Worm (Caenorhabditis elegans): ENCODE results near the gene F57G12.1.
A peak's percentile ranks its signal among the peaks of the same experiment; 100 is the strongest.

Gene F57G12.1

DNA sequence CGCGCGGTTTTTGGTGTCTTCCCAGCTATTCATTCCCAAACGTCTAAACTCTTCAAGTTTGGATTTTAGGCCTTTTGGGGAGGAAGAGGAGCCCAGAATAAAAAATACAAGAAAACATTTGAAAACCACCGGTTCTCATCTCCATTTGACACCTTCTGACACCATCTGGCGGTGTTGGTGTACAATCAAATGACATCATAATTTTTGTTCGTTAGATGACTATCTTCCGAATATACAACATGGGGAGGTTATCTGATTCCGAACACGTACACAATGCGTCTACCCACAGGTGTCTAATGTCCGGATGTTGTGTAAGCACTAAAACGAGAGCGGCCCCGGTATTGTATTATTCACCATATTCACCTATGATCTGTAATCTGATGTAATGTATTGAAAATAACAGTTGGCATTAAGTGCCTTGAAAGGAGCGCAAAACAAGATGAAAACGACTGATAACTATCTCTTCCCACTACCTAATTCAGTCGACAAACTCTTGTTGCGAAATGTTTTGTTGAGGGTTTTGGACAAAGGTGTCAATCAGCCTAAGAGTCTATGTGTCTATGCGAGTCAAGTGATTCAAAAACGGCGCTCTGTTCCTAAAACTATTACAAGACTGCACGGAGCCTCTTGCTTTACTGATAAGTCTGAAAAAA lies 1.1 kb upstream of the F57G12.1 start:
- TF ChIP-seq dmd-4 (tag; optimal IDR thresholded peaks at IDR 0.05) (no peak), F13H6.1 (tag; optimal IDR thresholded peaks at IDR 0.05) (peak; percentile 27), unc-62 (GFP tag; optimal IDR thresholded peaks at IDR 0.05) (no peak), nhr-129 (tag; optimal IDR thresholded peaks at IDR 0.05) (peak; percentile 54), lin-11 (tag; optimal IDR thresholded peaks at IDR 0.05) (no peak), elt-3 (tag; optimal IDR thresholded peaks at IDR 0.05) (no peak), ZK546.5 (tag; optimal IDR thresholded peaks at IDR 0.05) (no peak), ceh-82 (tag; optimal IDR thresholded peaks at IDR 0.05) (no peak), sem-4 (tag; optimal IDR thresholded peaks at IDR 0.05) (no peak), fos-1 (tag; optimal IDR thresholded peaks at IDR 0.05) (peak; percentile 28), C34F6.9 (tag; optimal IDR thresholded peaks at IDR 0.05) (no peak), sma-9 (GFP tag; optimal IDR thresholded peaks at IDR 0.05) (peak; percentile 84), sma-9 (tag; optimal IDR thresholded peaks at IDR 0.05) (no peak), elt-1 (tag; optimal IDR thresholded peaks at IDR 0.05) (peak; percentile 37), crh-2 (tag; optimal IDR thresholded peaks at IDR 0.05) (peak; percentile 32), unc-39 (tag; optimal IDR thresholded peaks at IDR 0.05) (no peak), nhr-25 (tag; optimal IDR thresholded peaks at IDR 0.05) (peak; percentile 47), sma-3 (GFP tag; optimal IDR thresholded peaks at IDR 0.05) (peak; percentile 27), ceh-16 (tag; optimal IDR thresholded peaks at IDR 0.05) (peak; percentile 96), R02D3.7 (tag; optimal IDR thresholded peaks at IDR 0.05) (no peak), mdl-1 (tag; optimal IDR thresholded peaks at IDR 0.05) (no peak)

DNA sequence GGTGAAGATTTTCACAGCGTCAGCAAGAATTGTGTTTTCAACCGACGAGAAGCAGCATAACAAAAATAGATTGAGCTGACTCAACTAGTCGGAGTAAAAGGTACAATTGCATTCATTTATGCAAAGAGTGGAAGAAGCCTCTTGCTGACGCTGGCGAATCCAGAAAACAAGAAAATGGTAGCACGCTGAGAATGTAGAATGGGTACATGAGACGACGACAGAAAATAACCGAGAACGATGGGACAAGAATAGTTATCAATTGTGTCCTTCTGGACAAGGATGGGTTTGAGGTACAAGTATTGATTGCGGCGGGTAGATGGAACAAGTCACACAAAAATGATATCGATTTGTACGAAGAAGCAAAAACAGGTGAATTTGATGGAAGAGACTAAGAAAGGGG lies 2.1 kb downstream of the F57G12.1 start:
- TF ChIP-seq unc-55 (GFP tag; optimal IDR thresholded peaks at IDR 0.05) (no peak), dmd-4 (tag; optimal IDR thresholded peaks at IDR 0.05) (no peak), R02D3.7 (tag; optimal IDR thresholded peaks at IDR 0.05) (no peak), nhr-237 (tag; optimal IDR thresholded peaks at IDR 0.05) (no peak), nhr-12 (tag; optimal IDR thresholded peaks at IDR 0.05) (no peak), nhr-23 (tag; optimal IDR thresholded peaks at IDR 0.05) (no peak), unc-62 (GFP tag; optimal IDR thresholded peaks at IDR 0.05) (no peak), zag-1 (tag; optimal IDR thresholded peaks at IDR 0.05) (no peak), ama-1 (optimal IDR thresholded peaks at IDR 0.05) (no peak), nhr-25 (tag; optimal IDR thresholded peaks at IDR 0.05) (no peak), ztf-4 (tag; optimal IDR thresholded peaks at IDR 0.05) (no peak), mbf-1 (tag; optimal IDR thresholded peaks at IDR 0.05) (no peak), peb-1 (tag; optimal IDR thresholded peaks at IDR 0.05) (no peak), nhr-129 (tag; optimal IDR thresholded peaks at IDR 0.05) (no peak), egl-27 (tag; optimal IDR thresholded peaks at IDR 0.05) (no peak), ZK546.5 (tag; optimal IDR thresholded peaks at IDR 0.05) (no peak), ztf-11 (tag; optimal IDR thresholded peaks at IDR 0.05) (no peak), elt-1 (tag; optimal IDR thresholded peaks at IDR 0.05) (no peak)

DNA sequence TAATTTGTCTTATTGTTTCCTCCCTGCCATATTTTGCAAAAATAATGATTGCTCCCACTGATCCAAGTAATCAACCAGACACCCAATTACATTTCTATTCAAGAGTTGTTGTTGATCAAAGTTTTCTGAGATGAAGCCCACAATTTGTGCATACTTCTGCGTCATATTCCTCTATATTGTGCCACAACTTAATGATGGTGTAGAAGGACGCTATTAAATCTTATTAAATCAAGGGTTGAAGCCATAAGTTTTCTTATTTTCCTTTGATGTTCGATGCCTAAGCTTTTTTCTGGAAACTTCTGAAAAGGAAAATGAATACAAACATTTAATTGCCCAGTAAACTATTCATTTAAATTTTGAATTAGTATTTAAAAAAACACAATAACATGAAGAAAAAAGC lies 2.7 kb downstream of the F57G12.1 start:
- TF ChIP-seq C34F6.9 (tag; optimal IDR thresholded peaks at IDR 0.05), result no peak
- no peak for TF ChIP-seq ama-1 (optimal IDR thresholded peaks at IDR 0.05)

DNA sequence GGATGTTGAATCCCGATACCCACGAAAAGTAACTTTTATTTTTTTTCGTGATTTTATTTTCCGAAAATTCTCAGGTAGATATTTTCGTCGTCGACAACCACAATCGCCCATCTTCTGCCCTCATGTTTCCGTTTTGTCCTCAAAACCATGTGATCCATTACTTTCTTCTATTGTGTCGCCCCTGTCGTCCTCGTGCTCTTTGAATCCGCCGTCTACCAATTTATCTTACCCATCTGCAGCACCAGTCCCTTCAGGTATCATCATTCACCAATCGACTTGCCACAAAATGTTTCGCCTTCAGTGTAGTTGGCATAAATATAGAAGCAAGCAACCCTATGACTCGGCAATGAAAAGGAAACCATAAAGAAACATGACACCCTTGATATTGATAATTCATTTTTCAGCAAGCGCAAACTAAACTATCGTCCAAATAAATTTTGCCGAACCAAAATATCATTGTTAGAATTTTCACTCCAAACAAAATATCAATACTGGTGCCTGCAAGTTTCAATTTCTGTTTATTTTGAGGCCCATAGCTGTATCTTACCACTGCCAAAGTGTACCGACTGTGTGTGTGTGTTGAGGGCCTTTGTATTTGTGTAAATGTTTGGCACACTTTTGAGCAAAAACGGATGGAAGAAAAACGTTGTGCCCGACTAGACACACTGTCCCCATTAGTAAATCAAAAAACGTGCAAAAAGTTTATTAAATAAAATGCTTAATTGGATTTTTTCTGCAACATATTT lies 3.7 kb downstream of the F57G12.1 start:
- TF ChIP-seq elt-3 (tag; optimal IDR thresholded peaks at IDR 0.05) (no peak), R02D3.7 (tag; optimal IDR thresholded peaks at IDR 0.05) (no peak), lsy-2 (tag; optimal IDR thresholded peaks at IDR 0.05) (peak in 1 of 2 experiments; percentile 15), lin-13 (GFP tag; optimal IDR thresholded peaks at IDR 0.05) (no peak), ztf-1 (GFP tag; conservative IDR thresholded peaks at IDR 0.05) (no peak), mab-5 (tag; optimal IDR thresholded peaks at IDR 0.05) (no peak), lin-39 (tag; optimal IDR thresholded peaks at IDR 0.05) (no peak), nhr-129 (tag; optimal IDR thresholded peaks at IDR 0.05) (peak; percentile 70), nhr-21 (tag; optimal IDR thresholded peaks at IDR 0.05) (no peak), unc-62 (GFP tag; optimal IDR thresholded peaks at IDR 0.05) (no peak)
